Worm (Caenorhabditis elegans) whole organism, L4 larva: ENCODE measurements around the gene cwp-5.

Source experiments
- ceh-82 ChIP-seq: sonication (generic microtip); optimal IDR thresholded peaks from 2 replicates; lab custom pipeline; 2017; ENCODE audit warnings: missing biosample characterization, missing genetic modification characterization
- lim-7 ChIP-seq: fragments of 200-800 bp; sonication (Bioruptor generic); IDR thresholded peaks from 2 replicates; pipeline ENCODE4 v1.3.6; 2022; ENCODE audit warnings: missing genetic modification characterization, missing compliant biosample characterization
- mdt-29 ChIP-seq: fragments of 200-800 bp; sonication (Bioruptor generic); IDR thresholded peaks from 2 replicates; pipeline ENCODE4 v1.3.6; 2022; ENCODE audit warnings: missing genetic modification reagents, missing genetic modification characterization, missing compliant biosample characterization

DNA sequence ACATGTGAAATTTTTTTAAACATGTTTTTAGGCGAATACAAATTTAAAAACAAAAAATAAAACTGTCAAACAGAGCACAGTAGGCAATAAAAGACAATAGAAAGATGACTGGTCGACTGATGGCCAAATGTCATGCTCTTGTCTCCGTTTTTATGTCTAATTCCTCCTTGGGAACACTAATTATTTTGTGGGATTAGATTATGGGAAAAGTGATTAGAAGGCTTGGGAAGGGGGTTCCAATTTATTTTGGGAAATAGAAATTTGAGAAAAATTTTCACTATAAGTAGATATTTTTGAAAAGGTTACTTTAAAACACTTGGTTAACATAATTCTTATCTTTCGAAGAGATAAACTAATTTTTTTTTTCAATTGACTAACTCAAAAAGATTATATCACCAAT, 19.0 kb downstream of the cwp-5 start:
- TF ChIP-seq mdt-29 (no peak), ceh-82 (no peak), lim-7 (no peak)
